Fruit fly (Drosophila melanogaster) whole organism, adult: Measurements from ENCODE around the gene Ugt36A1.

Source experiments
- CG11617 ChIP-seq: fragments of 200-800 bp; sonication (Bioruptor generic); optimal IDR thresholded peaks from 2 replicates; lab custom pipeline; 2017; ENCODE audit warnings: mild to moderate bottlenecking, missing biosample characterization, missing genetic modification reagents, missing genetic modification characterization
- CG12768 ChIP-seq: fragments of 200-800 bp; sonication (Bioruptor generic); optimal IDR thresholded peaks from 2 replicates; lab custom pipeline; 2017; ENCODE audit warnings: missing biosample characterization, missing genetic modification characterization, mild to moderate bottlenecking, moderate library complexity, missing genetic modification reagents
- CG14711 ChIP-seq: fragments of 200-800 bp; sonication (Bioruptor generic); optimal IDR thresholded peaks from 2 replicates; lab custom pipeline; 2018; ENCODE audit warnings: missing biosample characterization, mild to moderate bottlenecking, missing genetic modification characterization, moderate library complexity
- CG1620 ChIP-seq: fragments of 200-800 bp; sonication (Bioruptor generic); optimal IDR thresholded peaks from 2 replicates; lab custom pipeline; 2016; ENCODE audit warnings: missing biosample characterization, missing genetic modification characterization
- CG33017 ChIP-seq: fragments of 200-800 bp; sonication (Bioruptor generic); optimal IDR thresholded peaks from 2 replicates; lab custom pipeline; 2018; ENCODE audit warnings: missing biosample characterization, mild to moderate bottlenecking, missing genetic modification characterization, moderate library complexity
- CG5204 ChIP-seq: fragments of 200-800 bp; sonication (Bioruptor generic); optimal IDR thresholded peaks from 2 replicates; lab custom pipeline; 2016; ENCODE audit warnings: missing biosample characterization, missing genetic modification characterization
- CG7045 ChIP-seq: fragments of 200-800 bp; sonication (Bioruptor generic); optimal IDR thresholded peaks from 2 replicates; lab custom pipeline; 2017; ENCODE audit warnings: missing biosample characterization, mild to moderate bottlenecking, missing genetic modification characterization
- CG7101 ChIP-seq: fragments of 200-800 bp; sonication (Bioruptor generic); optimal IDR thresholded peaks from 2 replicates; lab custom pipeline; 2018; ENCODE audit warnings: missing biosample characterization, mild to moderate bottlenecking, missing genetic modification characterization, moderate library complexity
- Clk ChIP-seq: fragments of 200-800 bp; sonication (Bioruptor generic); optimal IDR thresholded peaks from 2 replicates; lab custom pipeline; 2017; ENCODE audit warnings: missing biosample characterization, missing genetic modification characterization
- Crg-1 ChIP-seq: fragments of 200-800 bp; sonication (Bioruptor generic); optimal IDR thresholded peaks from 2 replicates; lab custom pipeline; 2016; ENCODE audit warnings: missing biosample characterization, missing genetic modification characterization
- Hr96 ChIP-seq: fragments of 200-800 bp; sonication (Bioruptor generic); optimal IDR thresholded peaks from 2 replicates; lab custom pipeline; 2016; ENCODE audit warnings: missing biosample characterization, missing genetic modification characterization
- Mnt ChIP-seq: fragments of 200-800 bp; sonication (Bioruptor generic); optimal IDR thresholded peaks from 2 replicates; lab custom pipeline; 2016; ENCODE audit warnings: missing biosample characterization, mild to moderate bottlenecking, missing genetic modification characterization
- bab1 ChIP-seq: fragments of 200-800 bp; sonication (Bioruptor generic); optimal IDR thresholded peaks from 3 replicates; lab custom pipeline; 2019; ENCODE audit warnings: missing biosample characterization, mild to moderate bottlenecking, missing genetic modification characterization, moderate library complexity
- cic ChIP-seq: fragments of 200-800 bp; sonication (Bioruptor generic); optimal IDR thresholded peaks from 2 replicates; lab custom pipeline; 2017; ENCODE audit warnings: missing biosample characterization, mild to moderate bottlenecking, missing genetic modification characterization, moderate library complexity
- cnc ChIP-seq, 2 experiments: fragments of >200 bp; optimal IDR thresholded peaks; 2 replicates each; lab custom pipeline; 2017
- kay ChIP-seq: fragments of 200-800 bp; sonication (Bioruptor generic); peaks from one replicate; lab custom pipeline; 2016; ENCODE audit warnings: missing biosample characterization, missing genetic modification characterization, borderline replicate concordance
- ovo ChIP-seq: fragments of 200-800 bp; sonication (Bioruptor generic); optimal IDR thresholded peaks from 2 replicates; lab custom pipeline; 2016; ENCODE audit warnings: missing biosample characterization, missing genetic modification characterization
- pad ChIP-seq: fragments of 200-800 bp; sonication (Bioruptor generic); optimal IDR thresholded peaks from 3 replicates; lab custom pipeline; 2017; ENCODE audit warnings: missing biosample characterization, missing genetic modification characterization, mild to moderate bottlenecking, moderate library complexity, missing genetic modification reagents
- tj ChIP-seq: fragments of 200-800 bp; sonication (Bioruptor generic); optimal IDR thresholded peaks from 3 replicates; lab custom pipeline; 2017; ENCODE audit warnings: missing biosample characterization, mild to moderate bottlenecking, missing genetic modification characterization, moderate library complexity
- toe ChIP-seq: fragments of 200-800 bp; sonication (Bioruptor generic); optimal IDR thresholded peaks from 2 replicates; lab custom pipeline; 2016; ENCODE audit warnings: missing biosample characterization, missing genetic modification characterization

Gene Ugt36A1

DNA sequence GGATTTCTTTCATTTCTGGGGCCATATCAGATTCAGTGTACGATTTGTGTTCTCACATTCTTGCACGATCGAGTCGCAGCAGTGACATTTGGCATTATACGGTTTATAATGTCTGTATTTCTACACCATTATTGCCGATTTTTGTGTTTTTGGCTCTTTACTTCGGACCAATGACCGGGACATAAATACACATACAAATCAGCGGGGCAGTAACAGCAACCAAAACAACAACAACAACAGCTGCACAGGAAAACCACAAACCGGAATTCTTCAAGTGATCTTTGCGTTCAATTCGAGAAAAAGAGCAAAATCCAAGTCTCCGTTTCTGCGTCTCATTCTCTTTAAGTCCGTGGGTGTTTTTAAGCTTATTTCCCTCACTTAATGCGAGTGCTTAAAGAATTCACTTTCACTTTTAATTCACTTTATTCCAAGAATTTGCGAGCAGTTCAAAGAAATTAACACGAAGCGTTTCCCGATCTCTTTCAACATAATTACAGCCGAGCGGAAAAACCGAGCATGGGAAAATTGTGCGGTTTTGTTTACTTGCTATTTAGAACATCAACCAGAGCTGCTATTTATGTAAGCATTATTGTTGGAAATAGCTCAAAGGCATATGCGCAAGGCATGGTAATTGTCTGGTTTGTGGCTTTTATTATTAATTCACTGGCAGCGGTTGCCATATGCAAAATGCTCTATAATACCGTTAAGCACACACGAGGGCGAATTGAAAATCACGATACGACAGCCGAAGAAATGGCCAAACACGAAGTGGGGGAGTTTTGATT lies 12.6 kb downstream of the Ugt36A1 start:
- TF ChIP-seq CG11617 (GFP tag; lab: Kevin White, UChicago) (no peak), Crg-1 (GFP tag; lab: Kevin White, UChicago) (no peak), toe (no peak), Hr96 (GFP tag; lab: Kevin White, UChicago) (no peak), CG12768 (GFP tag; lab: Kevin White, UChicago) (no peak), Mnt (GFP tag; lab: Kevin White, UChicago) (no peak)

DNA sequence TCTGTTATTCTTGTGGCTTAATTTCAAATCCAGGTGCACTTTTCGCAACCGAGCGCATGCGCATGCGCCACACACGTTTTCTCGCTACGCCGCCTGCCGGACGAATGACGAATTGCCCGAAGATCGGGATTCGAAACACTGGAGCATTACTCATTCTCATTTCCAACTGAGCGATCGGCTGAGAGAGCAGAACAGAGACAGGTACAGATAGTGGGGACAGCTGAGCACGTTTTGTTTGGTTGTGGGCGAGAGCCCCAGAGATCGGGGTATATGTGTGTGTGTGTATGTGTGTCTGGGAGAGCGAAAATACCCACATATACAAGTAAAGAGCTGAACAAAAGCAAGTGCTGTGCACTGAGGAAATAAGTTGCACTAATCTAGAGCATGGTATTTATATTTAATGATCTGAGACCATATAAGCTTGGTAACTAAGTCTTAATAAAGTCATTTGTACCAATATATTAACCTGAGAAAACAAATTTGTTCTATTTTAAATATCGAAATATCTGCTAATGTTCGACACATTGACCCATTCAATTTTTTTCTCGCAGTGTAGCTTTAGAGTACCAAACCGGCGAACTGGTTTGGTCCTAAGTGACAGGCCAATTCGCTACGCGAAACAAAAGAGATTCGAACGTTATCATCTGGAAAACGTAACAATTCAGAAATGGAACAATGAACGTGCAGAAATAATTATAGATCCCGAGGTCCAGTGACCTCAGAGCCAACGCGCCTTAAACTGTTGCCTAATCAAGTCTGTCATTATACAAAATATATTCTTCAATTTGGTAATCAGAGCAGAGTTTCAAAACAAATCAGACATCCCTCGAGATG lies 13.4 kb downstream of the Ugt36A1 start:
- TF ChIP-seq pad (peak; percentile 85), CG11617 (GFP tag; lab: Kevin White, UChicago) (peak; percentile 90), CG1620 (GFP tag; lab: Kevin White, UChicago) (peak; percentile 60), Clk (GFP tag; lab: Kevin White, UChicago) (peak; percentile 80), Crg-1 (GFP tag; lab: Kevin White, UChicago) (peak; percentile 53), toe (peak; percentile 83), CG7045 (GFP tag; lab: Kevin White, UChicago) (peak; percentile 76), CG14711 (peak; percentile 91), bab1 (GFP tag; lab: Kevin White, UChicago) (peak; percentile 92), ovo (GFP tag; lab: Kevin White, UChicago) (peak; percentile 50), cic (peak; percentile 70), CG12768 (GFP tag; lab: Kevin White, UChicago) (peak; percentile 93), Mnt (GFP tag; lab: Kevin White, UChicago) (peak; percentile 80), CG33017 (peak; percentile 81), kay (GFP tag; lab: Kevin White, UChicago) (peak; percentile 96), Hr96 (GFP tag; lab: Kevin White, UChicago) (peak; percentile 91), CG5204 (peak; percentile 86), cnc (optimal IDR thresholded peaks at IDR 0.05; lab: Kevin White, UChicago) (no peak), tj (peak; percentile 72), CG7101 (peak; percentile 89)

DNA sequence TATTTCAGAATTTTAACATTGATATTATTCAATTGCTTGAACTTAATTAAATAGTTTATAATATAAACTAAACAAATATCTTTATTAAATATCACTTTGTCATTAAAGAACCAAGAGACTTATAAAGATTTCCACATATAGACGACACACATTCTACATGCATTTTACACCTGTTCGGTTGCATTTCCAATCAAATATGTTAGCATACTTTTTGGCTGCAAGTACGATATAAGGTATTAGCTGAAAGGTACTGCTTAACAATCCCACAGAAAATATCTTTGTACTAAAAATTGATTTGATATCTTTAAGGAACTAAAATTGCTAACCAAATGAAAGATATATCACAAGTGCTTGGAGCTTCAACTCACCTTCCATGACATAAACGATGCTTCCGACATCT lies 15.0 kb downstream of the Ugt36A1 start:
- TF ChIP-seq cnc (optimal IDR thresholded peaks at IDR 0.05; lab: Kevin White, UChicago), result no peak
- no peak for TF ChIP-seq toe
- no peak for TF ChIP-seq Crg-1 (GFP tag; lab: Kevin White, UChicago)
- no peak for TF ChIP-seq CG14711
- no peak for TF ChIP-seq tj
- no peak for TF ChIP-seq CG5204

DNA sequence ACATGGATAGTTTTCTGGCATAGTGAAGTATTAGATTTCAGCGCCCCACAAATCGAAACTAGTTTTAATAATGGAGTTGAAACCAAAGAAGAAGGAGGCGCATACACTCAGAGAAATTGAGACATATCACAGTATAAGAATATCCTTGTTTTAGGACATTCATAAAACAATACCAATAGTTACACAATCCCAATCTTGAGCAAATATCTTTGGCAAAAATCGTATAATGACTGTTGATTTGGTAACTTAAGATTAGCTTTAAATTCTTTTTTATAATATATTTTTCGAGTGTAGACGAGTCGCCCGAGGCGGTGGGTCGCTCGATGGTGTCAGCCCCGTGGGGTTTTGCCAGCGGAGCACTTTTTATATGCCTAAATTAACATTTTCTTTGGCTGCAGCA lies 16.5 kb downstream of the Ugt36A1 start:
- TF ChIP-seq CG5204 (no peak), Hr96 (GFP tag; lab: Kevin White, UChicago) (no peak), kay (GFP tag; lab: Kevin White, UChicago) (no peak), CG33017 (no peak), CG7045 (GFP tag; lab: Kevin White, UChicago) (no peak), cic (no peak), Crg-1 (GFP tag; lab: Kevin White, UChicago) (no peak), tj (no peak), toe (no peak), CG1620 (GFP tag; lab: Kevin White, UChicago) (no peak), cnc (optimal IDR thresholded peaks at IDR 0.05; lab: Kevin White, UChicago) (no peak), ovo (GFP tag; lab: Kevin White, UChicago) (no peak), Mnt (GFP tag; lab: Kevin White, UChicago) (no peak), CG14711 (no peak), CG11617 (GFP tag; lab: Kevin White, UChicago) (no peak)

DNA sequence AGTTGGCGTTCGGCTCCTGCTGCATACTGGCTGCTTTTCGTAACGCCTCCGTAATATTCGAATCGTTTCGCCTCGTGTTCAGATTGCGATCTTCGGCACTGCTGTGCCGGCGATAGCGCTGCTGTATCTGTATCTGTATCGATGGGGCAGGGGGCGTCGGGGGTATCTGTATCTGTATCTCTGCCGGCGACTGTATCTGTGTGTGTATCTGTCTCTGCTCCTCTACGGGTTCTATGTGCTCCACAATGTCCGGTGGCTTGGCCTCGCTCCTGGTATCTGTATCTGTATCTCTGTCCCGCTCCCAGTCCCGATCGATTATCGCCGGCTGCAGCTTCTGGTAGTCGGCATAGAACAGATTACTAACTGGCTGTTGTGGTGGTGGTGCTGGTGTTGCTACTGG lies 21.0 kb downstream of the Ugt36A1 start:
- TF ChIP-seq kay (GFP tag; lab: Kevin White, UChicago) (no peak), CG7101 (peak; percentile 32), CG5204 (no peak), ovo (GFP tag; lab: Kevin White, UChicago) (no peak), CG11617 (GFP tag; lab: Kevin White, UChicago) (no peak), CG7045 (GFP tag; lab: Kevin White, UChicago) (no peak), tj (peak; percentile 16), Mnt (GFP tag; lab: Kevin White, UChicago) (peak; percentile 78), CG14711 (no peak), cic (peak; percentile 91), bab1 (GFP tag; lab: Kevin White, UChicago) (no peak), CG1620 (GFP tag; lab: Kevin White, UChicago) (no peak), toe (no peak), cnc (optimal IDR thresholded peaks at IDR 0.05; lab: Kevin White, UChicago) (no peak), Clk (GFP tag; lab: Kevin White, UChicago) (no peak), Crg-1 (GFP tag; lab: Kevin White, UChicago) (no peak), Hr96 (GFP tag; lab: Kevin White, UChicago) (no peak), CG12768 (GFP tag; lab: Kevin White, UChicago) (peak; percentile 40), pad (peak; percentile 5), CG33017 (peak; percentile 28)

DNA sequence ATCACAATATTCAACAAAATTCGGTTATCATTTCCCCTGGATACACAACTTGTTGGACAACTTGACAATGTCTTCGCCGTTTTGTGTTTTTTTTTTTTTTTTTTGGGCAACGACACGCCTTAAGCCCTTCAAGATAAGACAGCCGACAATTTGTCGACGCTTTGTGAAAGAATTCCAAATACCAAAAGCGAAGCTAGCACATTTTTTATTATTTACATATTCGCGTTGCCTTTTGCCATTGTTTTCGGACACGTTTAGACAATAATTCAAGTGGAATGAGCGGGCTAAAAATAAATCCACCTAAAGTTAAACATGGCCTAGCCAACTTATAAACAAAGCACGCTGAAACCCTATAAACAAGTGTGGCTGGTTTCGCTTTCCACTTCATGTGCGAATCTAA lies 22.1 kb downstream of the Ugt36A1 start:
- TF ChIP-seq Crg-1 (GFP tag; lab: Kevin White, UChicago), result no peak
- no peak for TF ChIP-seq Hr96 (GFP tag; lab: Kevin White, UChicago)
